Worm (Caenorhabditis elegans) whole organism, young adult: ENCODE results near the gene ZC13.1.

Experiments used
- T07F8.4 ChIP-seq: sonication (generic microtip); optimal IDR thresholded peaks from 2 replicates; lab custom pipeline; 2016; ENCODE audit warnings: mild to moderate bottlenecking, missing genetic modification characterization, moderate library complexity, missing compliant biosample characterization
- cebp-2 ChIP-seq: fragments of 200-800 bp; sonication (Bioruptor generic); IDR thresholded peaks from 2 replicates; pipeline ENCODE4 v1.3.6; 2022; ENCODE audit warnings: missing genetic modification characterization, missing compliant biosample characterization
- ceh-40 ChIP-seq: fragments of 200-800 bp; sonication (Bioruptor generic); IDR thresholded peaks from 2 replicates; pipeline ENCODE4 v1.3.6; 2022; ENCODE audit warnings: missing genetic modification characterization, missing compliant biosample characterization
- die-1 ChIP-seq: sonication (generic microtip); optimal IDR thresholded peaks from 2 replicates; lab custom pipeline; 2016; ENCODE audit warnings: missing genotype, mild to moderate bottlenecking, missing genetic modification characterization, missing compliant biosample characterization
- hsf-1 ChIP-seq: fragments of 200-800 bp; sonication (Bioruptor generic); IDR thresholded peaks from 2 replicates; pipeline ENCODE4 v1.3.6; 2022; ENCODE audit warnings: missing genetic modification reagents, missing genetic modification characterization, missing compliant biosample characterization
- lin-54 ChIP-seq: fragments of 200-800 bp; sonication (Bioruptor generic); optimal IDR thresholded peaks from 2 replicates; lab custom pipeline; 2018; ENCODE audit warnings: mild to moderate bottlenecking, missing genetic modification characterization, missing compliant biosample characterization
- nfya-1 ChIP-seq: sonication (generic microtip); optimal IDR thresholded peaks from 2 replicates; lab custom pipeline; 2017; ENCODE audit warnings: antibody characterized with exemption, missing compliant biosample characterization, missing genetic modification characterization, borderline replicate concordance; ENCODE audit not compliant: insufficient read depth
- rcor-1 ChIP-seq: fragments of 200-800 bp; sonication (Bioruptor generic); IDR thresholded peaks from 2 replicates; pipeline ENCODE4 v1.3.6; 2022; ENCODE audit warnings: missing genetic modification reagents, missing genetic modification characterization, missing compliant biosample characterization
- snpc-1.3 ChIP-seq: sonication (generic microtip); optimal IDR thresholded peaks from 2 replicates; lab custom pipeline; 2017; ENCODE audit warnings: missing genetic modification characterization, mild to moderate bottlenecking, missing compliant biosample characterization, antibody characterized with exemption, moderate library complexity, missing genotype, missing genetic modification reagents; ENCODE audit not compliant: insufficient read depth
- unc-62 ChIP-seq: fragments of 150-350 bp; optimal IDR thresholded peaks from 2 replicates; lab custom pipeline; 2014; ENCODE audit warnings: missing biosample characterization, missing genetic modification reagents, missing genetic modification characterization
- zfh-2 ChIP-seq: fragments of 200-800 bp; sonication (Bioruptor generic); conservative IDR thresholded peaks from 2 replicates; pipeline ENCODE4 v1.3.6; 2022; ENCODE audit warnings: missing genetic modification reagents, missing genetic modification characterization, missing compliant biosample characterization

ce11 chrX:873634-874033, 3.4 kb upstream of the ZC13.1 start:
- TF ChIP-seq ceh-40 (GFP tag; lab: Robert Waterston, UW) = no peak
- TF ChIP-seq T07F8.4 (tag; lab: Kevin White, UChicago) = no peak
- TF ChIP-seq cebp-2 (GFP tag; lab: Robert Waterston, UW) = no peak
- no peak for TF ChIP-seq zfh-2 (GFP tag; lab: Robert Waterston, UW)
- TF ChIP-seq die-1 (tag; lab: Kevin White, UChicago) = no peak
- TF ChIP-seq rcor-1 (GFP tag; lab: Robert Waterston, UW) = no peak
- TF ChIP-seq snpc-1.3 (tag; lab: Kevin White, UChicago) = no peak
- no peak for TF ChIP-seq nfya-1 (tag; lab: Kevin White, UChicago)
- no peak for TF ChIP-seq hsf-1
- no peak for TF ChIP-seq lin-54 (GFP tag; lab: Kevin White, UChicago)
- no peak for TF ChIP-seq unc-62 (GFP tag; lab: Kevin White, UChicago)
